Worm (Caenorhabditis elegans): ENCODE measurements around the gene aat-7.

aat-7 gene

ce11 chrII:1360257-1360656 is 26.4 kb upstream of the aat-7 start:
- no peak for TF ChIP-seq unc-3 (GFP tag; conservative IDR thresholded peaks at IDR 0.05)
- TF ChIP-seq unc-3 (tag; optimal IDR thresholded peaks at IDR 0.05) = no peak
- TF ChIP-seq che-1 (tag; optimal IDR thresholded peaks at IDR 0.05) = no peak
- TF ChIP-seq Y22D7AL.16 (tag; optimal IDR thresholded peaks at IDR 0.05) = no peak
- TF ChIP-seq sdc-2 (tag; optimal IDR thresholded peaks at IDR 0.05) = no peak

DNA sequence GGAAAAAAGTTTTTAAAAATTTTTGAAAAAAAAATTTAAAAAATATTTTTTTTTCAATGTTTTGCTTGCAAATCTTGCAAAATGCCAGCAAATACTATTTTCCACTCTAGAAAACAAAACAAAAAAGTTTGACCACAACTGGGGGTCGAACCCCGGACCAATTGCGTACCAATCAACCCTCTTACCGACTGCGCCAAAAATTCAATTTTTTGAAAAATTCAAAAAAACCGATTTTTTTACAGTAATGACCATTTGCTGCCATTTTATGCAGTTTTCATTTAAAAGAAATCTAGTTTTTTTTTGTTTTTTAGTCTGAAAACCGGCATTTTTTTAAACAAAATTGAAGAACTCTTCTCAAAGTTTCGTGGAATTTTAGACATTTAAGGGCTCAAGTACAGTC is 24.2 kb upstream of the aat-7 start:
- TF ChIP-seq fkh-10 (GFP tag; optimal IDR thresholded peaks at IDR 0.05) (no peak), lim-6 (tag; optimal IDR thresholded peaks at IDR 0.05) (no peak), T23F11.4 (GFP tag; optimal IDR thresholded peaks at IDR 0.05) (no peak), ceh-22 (tag; optimal IDR thresholded peaks at IDR 0.05) (no peak)

- no peak for TF ChIP-seq K02D7.2 (tag; optimal IDR thresholded peaks at IDR 0.05)
- TF ChIP-seq unc-42 (tag; optimal IDR thresholded peaks at IDR 0.05) = no peak
- TF ChIP-seq npax-4 (tag; optimal IDR thresholded peaks at IDR 0.05) = no peak
- no peak for TF ChIP-seq ceh-2 (tag; optimal IDR thresholded peaks at IDR 0.05)
- no peak for TF ChIP-seq unc-86 (tag; optimal IDR thresholded peaks at IDR 0.05)
- TF ChIP-seq ama-1 (optimal IDR thresholded peaks at IDR 0.05) = no peak
- no peak for TF ChIP-seq ceh-34 (tag; optimal IDR thresholded peaks at IDR 0.05)
- no peak for TF ChIP-seq pag-3 (tag; optimal IDR thresholded peaks at IDR 0.05; ENCODE audit: borderline replicate concordance)
- no peak for TF ChIP-seq gmeb-2 (tag; optimal IDR thresholded peaks at IDR 0.05)
- TF ChIP-seq ahr-1 (tag; optimal IDR thresholded peaks at IDR 0.05) = no peak
- no peak for TF ChIP-seq ttx-3 (tag; optimal IDR thresholded peaks at IDR 0.05)
- no peak for TF ChIP-seq ceh-31 (tag; optimal IDR thresholded peaks at IDR 0.05)
- TF ChIP-seq tbx-7 (tag; optimal IDR thresholded peaks at IDR 0.05) = no peak
- TF ChIP-seq pros-1 (tag; optimal IDR thresholded peaks at IDR 0.05) = no peak
- TF ChIP-seq syd-9 (tag; optimal IDR thresholded peaks at IDR 0.05) = no peak
- no peak for TF ChIP-seq mec-3 (tag; optimal IDR thresholded peaks at IDR 0.05; ENCODE audit: borderline replicate concordance)
Measured at ce11 chrII:1365985-1366384, 20.7 kb upstream of the aat-7 start.

DNA sequence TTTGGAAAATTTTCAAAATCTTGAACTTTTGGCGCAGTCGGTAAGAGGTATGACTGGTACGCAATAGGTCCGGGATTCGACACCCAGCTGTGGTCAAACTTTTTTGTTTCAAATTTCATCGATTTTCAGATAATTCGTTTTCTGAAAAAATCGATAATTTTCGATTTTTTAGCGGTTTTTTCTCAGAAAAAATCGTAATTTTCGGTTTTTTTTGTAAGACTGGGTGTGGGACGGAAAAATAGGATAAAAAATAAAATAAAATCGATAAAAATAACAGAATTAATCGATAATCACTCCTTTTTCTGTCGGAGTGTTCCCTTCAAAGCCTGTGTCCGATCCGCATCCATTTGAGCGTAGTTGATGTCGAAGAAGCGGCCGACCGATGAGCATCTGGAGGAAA is 17.9 kb upstream of the aat-7 start:
- TF ChIP-seq C08G9.2 (tag; optimal IDR thresholded peaks at IDR 0.05) (no peak), fax-1 (tag; optimal IDR thresholded peaks at IDR 0.05) (no peak), pqm-1 (tag; optimal IDR thresholded peaks at IDR 0.05) (no peak), hlh-30 (tag; optimal IDR thresholded peaks at IDR 0.05; ENCODE audit: insufficient read depth) (no peak), ceh-19 (GFP tag; optimal IDR thresholded peaks at IDR 0.05) (no peak), ceh-9 (tag; optimal IDR thresholded peaks at IDR 0.05) (no peak), fkh-6 (tag; optimal IDR thresholded peaks at IDR 0.05) (no peak)

ce11 chrII:1369322-1369721 is 17.3 kb upstream of the aat-7 start:
- no peak for TF ChIP-seq ceh-45 (GFP tag; IDR thresholded peaks at IDR 0.05)

DNA sequence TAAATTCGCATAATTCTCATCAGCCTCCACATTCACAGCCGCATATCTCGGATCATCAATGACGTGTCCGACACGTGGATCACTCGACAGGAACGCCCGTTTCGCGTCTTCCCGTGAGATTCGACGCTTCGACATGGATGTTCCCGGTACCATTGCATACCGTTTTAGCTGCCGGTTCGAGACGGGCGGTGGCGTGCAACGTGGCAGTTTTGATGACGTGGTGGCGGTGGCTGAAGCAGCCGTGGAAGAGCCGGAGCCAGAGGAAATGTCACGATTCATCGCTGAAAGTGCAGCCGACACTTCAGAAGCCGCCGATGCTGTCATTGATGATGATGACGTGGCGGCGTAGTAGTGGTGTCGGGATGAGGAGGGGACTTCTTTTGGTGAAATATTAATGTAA is 15.1 kb upstream of the aat-7 start:
- TF ChIP-seq ceh-14 (tag; optimal IDR thresholded peaks at IDR 0.05) (no peak), odd-2 (tag; optimal IDR thresholded peaks at IDR 0.05) (no peak), ceh-18 (tag; optimal IDR thresholded peaks at IDR 0.05) (no peak), pha-2 (tag; optimal IDR thresholded peaks at IDR 0.05) (no peak), ttx-3 (tag; optimal IDR thresholded peaks at IDR 0.05) (no peak), ets-4 (tag; optimal IDR thresholded peaks at IDR 0.05) (no peak), sox-2 (GFP tag; IDR thresholded peaks at IDR 0.05) (no peak), dmd-4 (tag; optimal IDR thresholded peaks at IDR 0.05; ENCODE audit: borderline replicate concordance) (no peak), hlh-13 (GFP tag; optimal IDR thresholded peaks at IDR 0.05) (no peak), ceh-34 (tag; optimal IDR thresholded peaks at IDR 0.05) (no peak), zip-5 (tag; optimal IDR thresholded peaks at IDR 0.05) (no peak), ahr-1 (tag; optimal IDR thresholded peaks at IDR 0.05) (no peak), unc-42 (tag; optimal IDR thresholded peaks at IDR 0.05) (no peak), sdc-2 (tag; optimal IDR thresholded peaks at IDR 0.05) (no peak), gmeb-2 (tag; optimal IDR thresholded peaks at IDR 0.05) (no peak), ceh-31 (tag; optimal IDR thresholded peaks at IDR 0.05) (no peak), syd-9 (tag; optimal IDR thresholded peaks at IDR 0.05) (no peak)
